Worm (Caenorhabditis elegans) whole organism, young adult: ENCODE data around the gene kbp-2.

Experiments
- pha-4 ChIP-seq: fragments of 150-350 bp; sonication (generic microtip); optimal IDR thresholded peaks from 2 replicates; lab custom pipeline; 2014; ENCODE audit warnings: missing biosample characterization, missing genetic modification reagents, missing genetic modification characterization
- sdz-38 ChIP-seq: sonication (generic microtip); optimal IDR thresholded peaks from 2 replicates; lab custom pipeline; 2016; ENCODE audit warnings: missing genotype, missing genetic modification characterization, missing compliant biosample characterization

- TF ChIP-seq pha-4 (tag; lab: Kevin White, UChicago), result no peak
- TF ChIP-seq sdz-38 (tag; lab: Kevin White, UChicago), result no peak
These were observed 8.4 kb downstream of the kbp-2 start for ce11 chrIII:4895313-4895712.
